Worm (Caenorhabditis elegans): Measurements from ENCODE around the gene R102.1.

ce11 chrIV:10668561-10668960 is 17.3 kb upstream of the R102.1 start:
- TF ChIP-seq fkh-10 (GFP tag; optimal IDR thresholded peaks at IDR 0.05), result no peak
- TF ChIP-seq ces-1 (GFP tag; optimal IDR thresholded peaks at IDR 0.05), result no peak
- TF ChIP-seq ztf-11 (tag; optimal IDR thresholded peaks at IDR 0.05), result no peak
- no peak for TF ChIP-seq nhr-237 (tag; optimal IDR thresholded peaks at IDR 0.05)
- TF ChIP-seq grh-1 (GFP tag; IDR thresholded peaks at IDR 0.05), result no peak

Data from whole organism, L1 larva.